Worm (Caenorhabditis elegans) whole organism, L2 larva: ENCODE measurements around the gene K10H10.5.

ENCODE experiments used
- C34F6.9 ChIP-seq: fragments of 150-350 bp; optimal IDR thresholded peaks from 2 replicates; lab custom pipeline; 2014; ENCODE audit warnings: missing biosample characterization, missing genetic modification characterization
- F13H6.1 ChIP-seq: sonication (generic microtip); optimal IDR thresholded peaks from 2 replicates; lab custom pipeline; 2016; ENCODE audit warnings: missing genetic modification characterization, missing compliant biosample characterization
- R02D3.7 ChIP-seq: fragments of 150-350 bp; optimal IDR thresholded peaks from 2 replicates; lab custom pipeline; 2014; ENCODE audit warnings: missing biosample characterization, missing genetic modification characterization
- Y55F3AM.14 ChIP-seq: fragments of 200-800 bp; sonication (Bioruptor generic); optimal IDR thresholded peaks from 2 replicates; lab custom pipeline; 2018; ENCODE audit warnings: mild to moderate bottlenecking, missing genetic modification characterization, missing compliant biosample characterization
- ZK546.5 ChIP-seq: sonication (generic microtip); optimal IDR thresholded peaks from 2 replicates; lab custom pipeline; 2017; ENCODE audit warnings: missing biosample characterization, missing genetic modification characterization
- ama-1 ChIP-seq: fragments of 150-350 bp; optimal IDR thresholded peaks from 2 replicates; lab custom pipeline; 2018; ENCODE audit warnings: inconsistent platforms
- blmp-1 ChIP-seq: sonication (generic microtip); optimal IDR thresholded peaks from 2 replicates; lab custom pipeline; 2017; ENCODE audit warnings: missing genetic modification characterization, mild to moderate bottlenecking, missing compliant biosample characterization, antibody characterized with exemption, moderate library complexity; ENCODE audit not compliant: insufficient read depth
- crh-2 ChIP-seq: sonication (generic microtip); optimal IDR thresholded peaks from 2 replicates; lab custom pipeline; 2017; ENCODE audit warnings: missing biosample characterization, missing genetic modification characterization
- elt-3 ChIP-seq: sonication (generic microtip); optimal IDR thresholded peaks from 2 replicates; lab custom pipeline; 2017; ENCODE audit warnings: missing biosample characterization, missing genetic modification characterization
- fos-1 ChIP-seq: fragments of 150-350 bp; optimal IDR thresholded peaks from 2 replicates; lab custom pipeline; 2014; ENCODE audit warnings: missing biosample characterization, missing genetic modification characterization
- gmeb-1 ChIP-seq: fragments of 150-350 bp; optimal IDR thresholded peaks from 2 replicates; lab custom pipeline; 2014; ENCODE audit warnings: missing biosample characterization, missing genetic modification characterization
- lin-11 ChIP-seq: fragments of 150-350 bp; sonication (generic microtip); optimal IDR thresholded peaks from 2 replicates; lab custom pipeline; 2014; ENCODE audit warnings: missing biosample characterization, missing genetic modification characterization, inconsistent platforms, mixed read lengths
- lin-13 ChIP-seq: fragments of 150-350 bp; optimal IDR thresholded peaks from 2 replicates; lab custom pipeline; 2014; ENCODE audit warnings: missing biosample characterization, missing genetic modification reagents, missing genetic modification characterization
- lsy-2 ChIP-seq, 2 experiments: fragments of 150-350 bp in 1 of 2; sonication (generic microtip) in 1 of 2; optimal IDR thresholded peaks; 2 replicates each; lab custom pipeline; 2014 to 2017; ENCODE audit warnings: missing biosample characterization in 2 of 2, missing genetic modification characterization in 2 of 2
- mab-5 ChIP-seq: fragments of 150-350 bp; optimal IDR thresholded peaks from 2 replicates; lab custom pipeline; 2014; ENCODE audit warnings: missing biosample characterization, missing genetic modification characterization
- mdl-1 ChIP-seq, 2 experiments: fragments of 150-350 bp in 1 of 2; sonication (generic microtip) in 1 of 2; optimal IDR thresholded peaks; 2 replicates each; lab custom pipeline; 2017; ENCODE audit warnings: missing biosample characterization in 2 of 2, missing genetic modification characterization in 2 of 2
- nhr-10 ChIP-seq: sonication (generic microtip); optimal IDR thresholded peaks from 2 replicates; lab custom pipeline; 2017; ENCODE audit warnings: missing biosample characterization, missing genetic modification characterization
- nhr-11 ChIP-seq: fragments of 150-350 bp; optimal IDR thresholded peaks from 2 replicates; lab custom pipeline; 2014; ENCODE audit warnings: missing biosample characterization, missing genetic modification characterization
- nhr-129 ChIP-seq: fragments of 150-350 bp; optimal IDR thresholded peaks from 2 replicates; lab custom pipeline; 2014; ENCODE audit warnings: missing biosample characterization, missing genetic modification characterization
- nhr-25 ChIP-seq: fragments of 150-350 bp; sonication (generic microtip); optimal IDR thresholded peaks from 3 replicates; lab custom pipeline; 2014; ENCODE audit warnings: missing biosample characterization, missing genetic modification characterization
- nhr-6 ChIP-seq: fragments of 150-350 bp; optimal IDR thresholded peaks from 2 replicates; lab custom pipeline; 2014; ENCODE audit warnings: missing biosample characterization, missing genetic modification characterization
- nhr-77 ChIP-seq: fragments of 150-350 bp; optimal IDR thresholded peaks from 2 replicates; lab custom pipeline; 2014; ENCODE audit warnings: missing biosample characterization, missing genetic modification characterization
- sem-4 ChIP-seq: fragments of 150-350 bp; optimal IDR thresholded peaks from 2 replicates; lab custom pipeline; 2014; ENCODE audit warnings: missing biosample characterization, missing genetic modification reagents, missing genetic modification characterization
- sma-3 ChIP-seq: sonication (generic microtip); optimal IDR thresholded peaks from 2 replicates; lab custom pipeline; 2016; ENCODE audit warnings: missing genetic modification reagents, missing genetic modification characterization, missing compliant biosample characterization
- snpc-4 ChIP-seq: fragments of 150-350 bp; optimal IDR thresholded peaks from 2 replicates; lab custom pipeline; 2014; ENCODE audit warnings: missing biosample characterization, missing genetic modification characterization
- unc-55 ChIP-seq: fragments of 150-350 bp; sonication (generic microtip); optimal IDR thresholded peaks from 3 replicates; lab custom pipeline; 2014; ENCODE audit warnings: missing biosample characterization, missing genetic modification reagents, missing genetic modification characterization
- unc-62 ChIP-seq: fragments of 150-350 bp; optimal IDR thresholded peaks from 2 replicates; lab custom pipeline; 2014; ENCODE audit warnings: missing biosample characterization, missing genetic modification reagents, missing genetic modification characterization
- zag-1 ChIP-seq: fragments of 150-350 bp; optimal IDR thresholded peaks from 2 replicates; lab custom pipeline; 2014; ENCODE audit warnings: missing biosample characterization, missing genetic modification characterization
- ztf-1 ChIP-seq: fragments of 200-800 bp; sonication (Bioruptor generic); conservative IDR thresholded peaks from 2 replicates; pipeline ENCODE4 v1.3.6; 2022; ENCODE audit warnings: missing genetic modification characterization, missing compliant biosample characterization
- ztf-11 ChIP-seq: sonication (generic microtip); optimal IDR thresholded peaks from 2 replicates; lab custom pipeline; 2017; ENCODE audit warnings: missing biosample characterization, missing genetic modification characterization

Gene K10H10.5

DNA sequence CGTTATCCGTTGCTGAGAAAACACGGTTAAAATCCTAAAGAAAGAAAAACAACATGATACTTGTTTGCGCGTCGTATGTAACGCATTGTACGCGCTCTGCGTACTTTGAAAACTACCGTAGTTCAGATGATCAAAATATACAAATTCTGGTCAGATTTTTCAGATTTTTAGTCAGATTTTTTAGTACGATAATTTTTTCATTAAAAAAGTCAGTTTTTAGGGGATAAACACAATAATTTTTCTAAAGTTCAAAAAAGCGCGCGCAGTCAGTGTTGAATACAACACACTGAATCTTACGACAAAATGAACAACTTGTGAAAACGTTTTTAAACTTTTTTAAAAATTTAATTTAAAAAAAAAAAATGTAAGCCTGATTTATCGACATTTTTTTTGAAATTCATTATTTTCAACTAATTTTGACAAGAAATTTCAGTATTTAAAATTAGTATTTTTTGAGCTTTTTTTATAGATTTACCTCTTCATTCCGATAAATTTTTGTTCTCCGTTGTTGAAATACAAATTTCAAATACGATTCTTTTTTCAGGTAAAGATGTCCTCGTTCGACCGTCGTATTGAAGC lies 22.2 kb downstream of the K10H10.5 start, which contains the start of gene pot-2:
Gene pot-2 (plus strand): TSS at position 529 of the 579 bp plus-strand sequence.
- TF ChIP-seq snpc-4 (tag; lab: Kevin White, UChicago) (no peak), C34F6.9 (tag; lab: Kevin White, UChicago) (no peak), gmeb-1 (tag; lab: Kevin White, UChicago) (no peak), crh-2 (tag; lab: Kevin White, UChicago) (no peak), R02D3.7 (tag; lab: Kevin White, UChicago) (no peak), nhr-6 (tag; lab: Kevin White, UChicago) (no peak), nhr-129 (tag; lab: Kevin White, UChicago) (no peak), ztf-1 (GFP tag; lab: Robert Waterston, UW) (no peak), nhr-10 (tag; lab: Kevin White, UChicago) (no peak)

DNA sequence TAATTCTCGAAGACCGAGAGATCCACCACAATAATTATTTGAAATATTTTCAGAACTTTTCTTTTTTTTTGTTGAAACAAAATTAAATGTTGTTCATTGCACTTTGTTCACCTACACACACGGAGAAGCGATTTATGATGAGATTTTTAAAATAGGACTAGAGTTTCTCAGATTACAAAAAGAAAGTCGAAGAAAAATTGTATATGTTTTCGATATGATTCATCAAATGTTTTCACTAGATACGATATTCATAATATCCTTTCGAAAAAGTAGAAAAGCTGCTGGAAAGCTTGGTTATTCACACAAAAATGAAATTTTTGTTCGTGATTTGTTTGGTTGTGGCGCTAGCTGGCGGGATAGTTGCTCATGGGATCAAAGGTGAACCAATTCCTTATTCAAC lies 23.5 kb downstream of the K10H10.5 start, which contains the start of gene F57C2.4:
Gene F57C2.4 (plus strand): TSS at position 301 of the 400 bp plus-strand sequence.
- TF ChIP-seq unc-62 (GFP tag; lab: Kevin White, UChicago) = no peak
- no peak for TF ChIP-seq gmeb-1 (tag; lab: Kevin White, UChicago)
- no peak for TF ChIP-seq lin-13 (GFP tag; lab: Kevin White, UChicago)
- no peak for TF ChIP-seq F13H6.1 (tag; lab: Kevin White, UChicago)
- TF ChIP-seq mab-5 (tag; lab: Kevin White, UChicago) = no peak
- no peak for TF ChIP-seq ama-1 (lab: Kevin White, UChicago)
- no peak for TF ChIP-seq ztf-11 (tag; lab: Kevin White, UChicago)
- TF ChIP-seq sem-4 (tag; lab: Kevin White, UChicago) = no peak
- TF ChIP-seq Y55F3AM.14 (GFP tag; lab: Kevin White, UChicago) = no peak
- TF ChIP-seq zag-1 = no peak

DNA sequence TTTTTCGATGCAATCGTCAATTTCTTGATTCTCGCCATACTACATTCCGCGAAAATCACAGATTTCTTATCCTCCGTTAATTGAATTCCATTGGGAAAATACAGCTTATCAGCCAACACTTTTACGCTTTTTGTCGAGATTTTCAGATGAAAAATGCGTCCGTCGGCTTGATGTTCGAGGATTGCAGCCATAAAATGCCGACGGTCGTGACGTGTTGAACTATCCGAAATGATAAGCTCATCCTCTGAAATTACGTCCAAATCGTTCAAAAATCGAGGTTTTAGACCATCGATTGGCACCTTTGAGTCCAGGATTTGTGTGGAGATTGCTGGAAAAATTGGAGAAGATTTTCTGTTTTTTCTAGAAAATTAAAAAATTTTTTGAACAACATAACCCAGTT lies 25.6 kb downstream of the K10H10.5 start:
- TF ChIP-seq blmp-1 = no peak

DNA sequence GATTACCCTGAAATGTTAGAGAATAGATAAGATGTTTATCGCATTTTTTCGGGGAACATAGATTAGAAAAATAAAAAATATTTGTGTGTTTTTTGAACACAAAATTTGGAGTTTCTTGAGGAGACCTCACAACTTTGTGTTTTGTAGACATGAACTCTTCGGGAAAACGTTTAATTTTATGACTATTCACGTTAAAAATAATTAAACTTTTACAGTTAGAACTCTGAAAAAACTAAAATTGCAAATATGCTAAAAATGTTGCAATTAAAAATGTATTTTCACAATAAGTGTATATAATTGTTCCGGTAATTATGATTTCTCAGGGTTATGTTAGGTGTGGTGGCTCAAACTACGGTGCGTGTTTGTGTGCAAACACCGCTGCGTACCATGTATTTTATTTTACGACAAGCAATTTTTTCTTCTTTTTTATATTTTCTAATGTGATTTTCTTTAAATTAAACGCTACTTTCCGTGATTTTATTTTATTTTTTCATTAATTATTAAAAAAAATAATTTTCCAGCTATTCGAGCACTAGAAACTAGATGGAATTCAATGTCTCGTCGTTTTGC lies 26.8 kb downstream of the K10H10.5 start, which contains the start of the genes F57C2.5 and spat-1:
Gene F57C2.5 (minus strand): TSS at position 7 of the 570 bp plus-strand sequence.
Gene spat-1 (plus strand): TSS at position 520 of the 570 bp plus-strand sequence.
- TF ChIP-seq fos-1 (tag; lab: Kevin White, UChicago) (peak; percentile 46), nhr-11 (no peak), unc-55 (peak; percentile 88), snpc-4 (tag; lab: Kevin White, UChicago) (peak; percentile 2), ama-1 (lab: Kevin White, UChicago) (no peak), ztf-11 (tag; lab: Kevin White, UChicago) (no peak), nhr-10 (tag; lab: Kevin White, UChicago) (no peak), mdl-1 (tag; optimal IDR thresholded peaks at IDR 0.05; lab: Kevin White, UChicago) (no peak), gmeb-1 (tag; lab: Kevin White, UChicago) (peak; percentile 33), nhr-25 (tag; lab: Kevin White, UChicago) (peak; percentile 63), ztf-1 (GFP tag; lab: Robert Waterston, UW) (no peak), crh-2 (tag; lab: Kevin White, UChicago) (peak; percentile 70), blmp-1 (no peak), F13H6.1 (tag; lab: Kevin White, UChicago) (peak; percentile 59), elt-3 (tag; lab: Kevin White, UChicago) (no peak), C34F6.9 (tag; lab: Kevin White, UChicago) (peak; percentile 81), nhr-77 (tag; lab: Kevin White, UChicago) (no peak), nhr-129 (tag; lab: Kevin White, UChicago) (peak; percentile 72), lin-11 (tag; lab: Kevin White, UChicago) (no peak), lsy-2 (tag; optimal IDR thresholded peaks at IDR 0.05; lab: Kevin White, UChicago) (peak; percentile 82 to 98), ZK546.5 (no peak), sma-3 (peak; percentile 84), lin-13 (GFP tag; lab: Kevin White, UChicago) (peak; percentile 65), nhr-6 (tag; lab: Kevin White, UChicago) (no peak)

DNA sequence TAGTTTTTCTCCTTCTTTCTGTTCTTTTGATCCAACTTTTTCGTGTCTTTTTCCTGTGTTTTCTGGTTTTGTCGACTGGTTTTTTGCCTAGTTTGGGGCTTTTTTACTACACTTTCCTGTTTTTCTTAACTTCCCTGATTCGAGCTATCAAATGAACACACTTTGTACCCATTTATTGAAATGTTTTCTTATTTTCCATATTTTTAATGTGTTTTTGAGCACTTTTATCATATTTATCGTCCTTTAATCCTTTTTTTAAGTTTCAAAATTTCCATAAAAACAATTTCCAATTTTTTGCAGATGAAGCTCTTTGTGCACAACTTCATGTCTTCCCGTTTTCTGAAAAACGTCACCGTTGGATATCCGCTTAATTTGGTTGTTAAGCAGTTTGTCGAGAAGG lies 32.5 kb downstream of the K10H10.5 start, which contains the start of gene C04H5.1:
Gene C04H5.1 (plus strand): TSS at position 301 of the 400 bp plus-strand sequence.
- TF ChIP-seq C34F6.9 (tag; lab: Kevin White, UChicago) = no peak
